Worm (Caenorhabditis elegans): Measurements from ENCODE around the gene ZK6.8.

DNA sequence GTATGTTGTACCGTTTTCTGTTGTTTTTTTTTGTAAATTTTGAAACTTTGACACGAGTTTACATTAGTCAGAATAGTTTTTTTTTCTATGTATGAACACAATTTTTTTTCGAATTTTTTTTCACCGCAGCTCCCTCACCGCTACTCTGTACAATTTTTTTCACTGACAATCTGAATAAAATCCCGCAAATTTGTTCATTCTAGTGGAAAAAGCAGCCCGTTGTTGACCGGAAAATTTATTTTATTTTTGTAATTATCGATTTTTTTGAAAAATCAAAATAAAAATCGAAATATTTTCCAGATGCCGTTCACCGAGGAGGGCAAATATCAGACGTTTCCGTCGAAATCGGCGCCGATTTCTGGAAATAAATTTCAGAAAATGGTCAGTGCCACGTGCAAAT, 22.2 kb upstream of the ZK6.8 start, which contains the start of gene T22H9.1:
- TF ChIP-seq hmg-11 (tag; optimal IDR thresholded peaks at IDR 0.05): no peak
- TF ChIP-seq ztf-11 (tag; optimal IDR thresholded peaks at IDR 0.05): no peak
- no peak for TF ChIP-seq zag-1 (tag; optimal IDR thresholded peaks at IDR 0.05)

All from whole organism, L3 larva.